Fruit fly (Drosophila melanogaster): ENCODE results near the gene Ork1.
A peak's percentile ranks its signal among the peaks of the same experiment; 100 is the strongest.

The Ork1 gene

dm6 chrX:10846972-10847435 is 44.0 kb downstream of the Ork1 start, which contains the start of gene sbr (continued):
- TF ChIP-seq Sry-δ (GFP tag; optimal IDR thresholded peaks at IDR 0.05) (peak; percentile 80), Tbp (GFP tag; optimal IDR thresholded peaks at IDR 0.05) (no peak), odd (GFP tag; optimal IDR thresholded peaks at IDR 0.05) (no peak), CG34224 (GFP tag; IDR thresholded peaks at IDR 0.05; ENCODE audit: partially characterized antibody) (peak; percentile 74), prd (optimal IDR thresholded peaks at IDR 0.05) (no peak), prd (GFP tag; IDR thresholded peaks at IDR 0.05) (peak; percentile 26; the same call in 1 of the 3 replicates), CG2889 (GFP tag; IDR thresholded peaks at IDR 0.05) (no peak), CG10431 (GFP tag; optimal IDR thresholded peaks at IDR 0.05) (no peak), twi (tag; optimal IDR thresholded peaks at IDR 0.05) (no peak), Myb (GFP tag; optimal IDR thresholded peaks at IDR 0.05) (peak; percentile 1), CG12659 (GFP tag; optimal IDR thresholded peaks at IDR 0.05) (peak; percentile 37), Awh (GFP tag; IDR thresholded peaks at IDR 0.05) (no peak), GATAe (GFP tag; conservative IDR thresholded peaks at IDR 0.05) (no peak), tgo (GFP tag; IDR thresholded peaks at IDR 0.05) (no peak), CG1529 (GFP tag; optimal IDR thresholded peaks at IDR 0.05) (no peak), CG32772 (GFP tag; IDR thresholded peaks at IDR 0.05) (no peak), CG16779 (GFP tag; IDR thresholded peaks at IDR 0.05) (no peak), Mrtf (GFP tag; IDR thresholded peaks at IDR 0.05) (no peak), NFAT (GFP tag; IDR thresholded peaks at IDR 0.05) (peak; percentile 6; the same call in 1 of the 2 replicates), CG18262 (tag; optimal IDR thresholded peaks at IDR 0.05) (peak; percentile 12), CG14014 (GFP tag; IDR thresholded peaks at IDR 0.05) (no peak), Ssrp (tag; optimal IDR thresholded peaks at IDR 0.05) (no peak), CG13894 (tag; optimal IDR thresholded peaks at IDR 0.05) (no peak), gcm (GFP tag; optimal IDR thresholded peaks at IDR 0.05) (no peak), stwl (tag; optimal IDR thresholded peaks at IDR 0.05) (no peak), CG1603 (tag; optimal IDR thresholded peaks at IDR 0.05) (peak; percentile 13), Mes4 (GFP tag; optimal IDR thresholded peaks at IDR 0.05) (no peak), tio (GFP tag; optimal IDR thresholded peaks at IDR 0.05) (no peak), CG11093 (GFP tag; IDR thresholded peaks at IDR 0.05) (no peak), CG10979 (tag; optimal IDR thresholded peaks at IDR 0.05) (no peak), h (optimal IDR thresholded peaks at IDR 0.05) (no peak), Neu2 (GFP tag; optimal IDR thresholded peaks at IDR 0.05; ENCODE audit: borderline replicate concordance) (no peak), peb (GFP tag; IDR thresholded peaks at IDR 0.05) (no peak), BEAF-32 (GFP tag; optimal IDR thresholded peaks at IDR 0.05) (peak; percentile 90), CG2120 (GFP tag; optimal IDR thresholded peaks at IDR 0.05) (peak; percentile 50), CG3407 (GFP tag; optimal IDR thresholded peaks at IDR 0.05) (no peak), CG14860 (GFP tag; IDR thresholded peaks at IDR 0.05; ENCODE audit: partially characterized antibody) (peak; percentile 68), CG9437 (GFP tag; optimal IDR thresholded peaks at IDR 0.05) (no peak), trem (tag; optimal IDR thresholded peaks at IDR 0.05) (peak; percentile 14), gcm2 (GFP tag; optimal IDR thresholded peaks at IDR 0.05) (no peak), Sin3A (optimal IDR thresholded peaks at IDR 0.05) (peak; percentile 65), Dip3 (GFP tag; optimal IDR thresholded peaks at IDR 0.05) (no peak), esg (GFP tag; conservative IDR thresholded peaks at IDR 0.05) (no peak), unc-4 (GFP tag; IDR thresholded peaks at IDR 0.05; ENCODE audit: partially characterized antibody) (peak; percentile 75), dmrt99B (tag; optimal IDR thresholded peaks at IDR 0.05) (no peak), Spps (tag; optimal IDR thresholded peaks at IDR 0.05) (no peak), CG13123 (GFP tag; optimal IDR thresholded peaks at IDR 0.05) (no peak), CG34376 (GFP tag; optimal IDR thresholded peaks at IDR 0.05) (no peak), vnd (GFP tag; IDR thresholded peaks at IDR 0.05; ENCODE audit: partially characterized antibody) (peak; percentile 78), CG12104 (GFP tag; optimal IDR thresholded peaks at IDR 0.05) (no peak), CG9817 (tag; optimal IDR thresholded peaks at IDR 0.05) (peak; percentile 21), mam (GFP tag; optimal IDR thresholded peaks at IDR 0.05) (peak; percentile 27)

Measured in whole organism, embryonic.